Worm (Caenorhabditis elegans) whole organism, young adult: ENCODE data around the gene sdha-1.

Experiments used
- B0019.2 ChIP-seq: fragments of 200-800 bp; sonication (Bioruptor generic); conservative IDR thresholded peaks from 2 replicates; pipeline ENCODE4 v1.3.6; 2022; ENCODE audit warnings: missing genetic modification reagents, missing genetic modification characterization, missing compliant biosample characterization
- B0261.1 ChIP-seq: sonication (generic microtip); optimal IDR thresholded peaks from 2 replicates; lab custom pipeline; 2016; ENCODE audit warnings: mild to moderate bottlenecking, missing genetic modification characterization, moderate library complexity, missing compliant biosample characterization
- D2030.7 ChIP-seq: fragments of 200-800 bp; sonication (Bioruptor generic); IDR thresholded peaks from 2 replicates; pipeline ENCODE4 v1.3.6; 2022; ENCODE audit warnings: missing genetic modification reagents, missing genetic modification characterization, missing compliant biosample characterization
- F22D6.2 ChIP-seq: sonication (generic microtip); optimal IDR thresholded peaks from 2 replicates; lab custom pipeline; 2016; ENCODE audit warnings: mild to moderate bottlenecking, missing genetic modification characterization, missing compliant biosample characterization
- Y56A3A.18 ChIP-seq: fragments of 200-800 bp; sonication (Bioruptor generic); IDR thresholded peaks from 2 replicates; pipeline ENCODE4 v1.3.6; 2022; ENCODE audit warnings: missing genetic modification reagents, missing genetic modification characterization, missing compliant biosample characterization
- atf-7 ChIP-seq: sonication (generic microtip); optimal IDR thresholded peaks from 2 replicates; lab custom pipeline; 2017; ENCODE audit warnings: mild to moderate bottlenecking, missing genetic modification characterization, missing compliant biosample characterization
- attf-6 ChIP-seq: fragments of 200-800 bp; sonication (Bioruptor generic); IDR thresholded peaks from 2 replicates; pipeline ENCODE4 v1.3.6; 2022; ENCODE audit warnings: missing genetic modification reagents, missing genetic modification characterization, missing compliant biosample characterization
- bed-2 ChIP-seq: fragments of 200-800 bp; sonication (Bioruptor generic); IDR thresholded peaks from 2 replicates; pipeline ENCODE4 v1.3.6; 2022; ENCODE audit warnings: missing genetic modification reagents, missing genetic modification characterization, missing compliant biosample characterization
- cebp-1 ChIP-seq, 2 experiments: fragments of 200-800 bp in 1 of 2; sonication (Bioruptor generic) in 1 of 2; sonication (generic microtip) in 1 of 2; IDR thresholded peaks in 1 of 2; optimal IDR thresholded peaks in 1 of 2; 2 replicates each; pipeline versions ENCODE4 v1.3.6 to Lab custom; 2017 to 2022; ENCODE audit warnings: missing compliant biosample characterization in 2 of 2, missing genetic modification characterization in 2 of 2, mild to moderate bottlenecking in 1 of 2, missing genetic modification reagents in 1 of 2, moderate library complexity in 1 of 2
- ceh-100 ChIP-seq: fragments of 200-800 bp; sonication (Bioruptor generic); IDR thresholded peaks from 2 replicates; pipeline ENCODE4 v1.3.6; 2022; ENCODE audit warnings: missing genetic modification reagents, missing genetic modification characterization, missing compliant biosample characterization
- ceh-27 ChIP-seq: fragments of 200-800 bp; sonication (Bioruptor generic); optimal IDR thresholded peaks from 2 replicates; lab custom pipeline; 2018; ENCODE audit warnings: mild to moderate bottlenecking, missing genetic modification characterization, moderate library complexity, missing compliant biosample characterization
- die-1 ChIP-seq: sonication (generic microtip); optimal IDR thresholded peaks from 2 replicates; lab custom pipeline; 2016; ENCODE audit warnings: missing genotype, mild to moderate bottlenecking, missing genetic modification characterization, missing compliant biosample characterization
- dox-1 ChIP-seq: fragments of 200-800 bp; sonication (Bioruptor generic); IDR thresholded peaks from 2 replicates; pipeline ENCODE4 v1.3.6; 2022; ENCODE audit warnings: missing genetic modification reagents, missing genetic modification characterization, missing compliant biosample characterization
- efl-1 ChIP-seq: fragments of 150-350 bp; optimal IDR thresholded peaks from 2 replicates; lab custom pipeline; 2014; ENCODE audit warnings: missing biosample characterization, missing genetic modification reagents, missing genetic modification characterization
- egl-18 ChIP-seq: fragments of 200-800 bp; sonication (Bioruptor generic); IDR thresholded peaks from 2 replicates; pipeline ENCODE4 v1.3.6; 2022; ENCODE audit warnings: missing genetic modification reagents, missing genetic modification characterization, missing compliant biosample characterization
- egl-44 ChIP-seq: fragments of 200-800 bp; sonication (Bioruptor generic); IDR thresholded peaks from 2 replicates; pipeline ENCODE4 v1.3.6; 2022; ENCODE audit warnings: missing genetic modification reagents, missing genetic modification characterization, missing compliant biosample characterization
- ets-4 ChIP-seq: fragments of 200-800 bp; sonication (Bioruptor generic); optimal IDR thresholded peaks from 2 replicates; lab custom pipeline; 2018; ENCODE audit warnings: mild to moderate bottlenecking, missing genetic modification characterization, missing compliant biosample characterization
- hlh-12 ChIP-seq: sonication (generic microtip); optimal IDR thresholded peaks from 2 replicates; lab custom pipeline; 2016; ENCODE audit warnings: missing genetic modification characterization, missing compliant biosample characterization
- let-526 ChIP-seq: fragments of 200-800 bp; sonication (Bioruptor generic); IDR thresholded peaks from 2 replicates; pipeline ENCODE4 v1.3.6; 2022; ENCODE audit warnings: missing genetic modification reagents, missing genetic modification characterization, missing compliant biosample characterization
- let-607 ChIP-seq, 2 experiments: fragments of 200-800 bp in 1 of 2; sonication (Bioruptor generic) in 1 of 2; sonication (generic microtip) in 1 of 2; optimal IDR thresholded peaks; 2 replicates each; lab custom pipeline; 2016 to 2018; ENCODE audit warnings: mild to moderate bottlenecking in 2 of 2, missing compliant biosample characterization in 2 of 2, missing genetic modification characterization in 2 of 2, moderate library complexity in 2 of 2, missing genotype in 1 of 2
- lir-1 ChIP-seq: fragments of 200-800 bp; sonication (Bioruptor generic); conservative IDR thresholded peaks from 2 replicates; pipeline ENCODE4 v1.3.6; 2022; ENCODE audit warnings: missing genetic modification reagents, missing genetic modification characterization, missing compliant biosample characterization
- mxl-1 ChIP-seq: sonication (generic microtip); optimal IDR thresholded peaks from 2 replicates; lab custom pipeline; 2016; ENCODE audit warnings: missing genetic modification characterization, missing compliant biosample characterization
- nhr-80 ChIP-seq: sonication (generic microtip); optimal IDR thresholded peaks from 2 replicates; lab custom pipeline; 2016; ENCODE audit warnings: missing genetic modification characterization, missing compliant biosample characterization
- rpc-1 ChIP-seq, 2 experiments: fragments of 150-350 bp in 1 of 2; sonication (generic microtip) in 1 of 2; optimal IDR thresholded peaks; 2 replicates each; lab custom pipeline; 2014 to 2018; ENCODE audit warnings: missing biosample characterization in 1 of 2, missing genetic modification characterization in 1 of 2, missing genetic modification reagents in 1 of 2, missing genotype in 1 of 2
- snpc-4 ChIP-seq, 5 experiments: fragments of 150-350 bp in 1 of 5; sonication (generic microtip) in 4 of 5; optimal IDR thresholded peaks; 2 replicates each; lab custom pipeline; 2014 to 2018; ENCODE audit warnings: missing genetic modification characterization in 5 of 5, missing biosample characterization in 3 of 5, antibody characterized with exemption in 2 of 5, mild to moderate bottlenecking in 2 of 5, missing compliant biosample characterization in 2 of 5, missing genotype in 2 of 5, moderate library complexity in 2 of 5, missing genetic modification reagents in 1 of 5
- somi-1 ChIP-seq: fragments of 200-800 bp; sonication (Bioruptor generic); optimal IDR thresholded peaks from 2 replicates; lab custom pipeline; 2018; ENCODE audit warnings: mild to moderate bottlenecking, missing genetic modification characterization, missing compliant biosample characterization
- tbp1 ChIP-seq: fragments of 200-800 bp; sonication (Bioruptor generic); optimal IDR thresholded peaks from 2 replicates; lab custom pipeline; 2018; ENCODE audit warnings: mild to moderate bottlenecking, missing genetic modification characterization, missing compliant biosample characterization
- unc-130 ChIP-seq: sonication (generic microtip); optimal IDR thresholded peaks from 2 replicates; lab custom pipeline; 2016; ENCODE audit warnings: missing genetic modification reagents, missing genetic modification characterization, missing compliant biosample characterization
- zfh-2 ChIP-seq: fragments of 200-800 bp; sonication (Bioruptor generic); conservative IDR thresholded peaks from 2 replicates; pipeline ENCODE4 v1.3.6; 2022; ENCODE audit warnings: missing genetic modification reagents, missing genetic modification characterization, missing compliant biosample characterization
- zim-3 ChIP-seq: sonication (generic microtip); optimal IDR thresholded peaks from 2 replicates; lab custom pipeline; 2017; ENCODE audit warnings: mild to moderate bottlenecking, missing genetic modification characterization, moderate library complexity, missing compliant biosample characterization

Gene sdha-1

ce11 chrX:8577824-8578223 is 32.0 kb upstream of the sdha-1 start:
- TF ChIP-seq B0261.1 (peak; percentile 56), die-1 (tag; lab: Kevin White, UChicago) (peak; percentile 7), tbp1 (GFP tag; lab: Kevin White, UChicago) (peak; percentile 82), rpc-1 (optimal IDR thresholded peaks at IDR 0.05; lab: Kevin White, UChicago) (peak; percentile 45), rpc-1 (tag; optimal IDR thresholded peaks at IDR 0.05; lab: Kevin White, UChicago) (peak; percentile 69)

ce11 chrX:8570997-8571517 is 25.2 kb upstream of the sdha-1 start, which contains the start of gene jmjd-3.1:
TSS of gene jmjd-3.1 (plus strand) at chrX:8571047.
- no peak for TF ChIP-seq somi-1
- TF ChIP-seq egl-44 (GFP tag; lab: Robert Waterston, UW) = no peak
- no peak for TF ChIP-seq hlh-12 (tag; lab: Kevin White, UChicago)
- TF ChIP-seq let-526 (GFP tag; lab: Robert Waterston, UW) = no peak
- no peak for TF ChIP-seq egl-18 (GFP tag; lab: Robert Waterston, UW)
- no peak for TF ChIP-seq cebp-1 (GFP tag; IDR thresholded peaks at IDR 0.05; lab: Robert Waterston, UW)
- no peak for TF ChIP-seq cebp-1 (tag; optimal IDR thresholded peaks at IDR 0.05; lab: Kevin White, UChicago)
- no peak for TF ChIP-seq mxl-1
- TF ChIP-seq unc-130 (GFP tag; lab: Kevin White, UChicago) = no peak

ce11 chrX:8569159-8569558 is 23.3 kb upstream of the sdha-1 start:
- TF ChIP-seq bed-2 (no peak), zfh-2 (0 out of 2 replicates have a peak, but pooled peaks have one; percentile 15), ceh-27 (GFP tag; lab: Kevin White, UChicago) (peak; percentile 26)

ce11 chrX:8568423-8568903 is 22.6 kb upstream of the sdha-1 start:
- TF ChIP-seq nhr-80 (tag; lab: Kevin White, UChicago) (peak; percentile 90), dox-1 (GFP tag; lab: Robert Waterston, UW) (peak; percentile 73), efl-1 (no peak), let-607 (tag; optimal IDR thresholded peaks at IDR 0.05; lab: Kevin White, UChicago) (peak in 1 of 2 experiments; percentile 23), atf-7 (tag; lab: Kevin White, UChicago) (peak; percentile 4), F22D6.2 (tag; lab: Kevin White, UChicago) (no peak), ets-4 (GFP tag; lab: Kevin White, UChicago) (peak; percentile 78)

ce11 chrX:8567823-8568314 is 22.0 kb upstream of the sdha-1 start:
- no peak for TF ChIP-seq zfh-2
- TF ChIP-seq lir-1 (GFP tag; lab: Robert Waterston, UW) = no peak
- TF ChIP-seq D2030.7 (GFP tag; lab: Robert Waterston, UW) = no peak
- no peak for TF ChIP-seq Y56A3A.18 (GFP tag; lab: Robert Waterston, UW)
- no peak for TF ChIP-seq B0019.2 (GFP tag; lab: Robert Waterston, UW)
- no peak for TF ChIP-seq ceh-100
- TF ChIP-seq nhr-80 (tag; lab: Kevin White, UChicago) = no peak
- TF ChIP-seq zim-3 (tag; lab: Kevin White, UChicago) = no peak
- no peak for TF ChIP-seq attf-6 (GFP tag; lab: Robert Waterston, UW)
- TF ChIP-seq snpc-4 (GFP tag; optimal IDR thresholded peaks at IDR 0.05; lab: Kevin White, UChicago) = no peak
- no peak for TF ChIP-seq snpc-4 (tag; optimal IDR thresholded peaks at IDR 0.05; lab: Kevin White, UChicago)
